Worm (Caenorhabditis elegans): ENCODE results near the gene nlp-35.

The nlp-35 gene

DNA sequence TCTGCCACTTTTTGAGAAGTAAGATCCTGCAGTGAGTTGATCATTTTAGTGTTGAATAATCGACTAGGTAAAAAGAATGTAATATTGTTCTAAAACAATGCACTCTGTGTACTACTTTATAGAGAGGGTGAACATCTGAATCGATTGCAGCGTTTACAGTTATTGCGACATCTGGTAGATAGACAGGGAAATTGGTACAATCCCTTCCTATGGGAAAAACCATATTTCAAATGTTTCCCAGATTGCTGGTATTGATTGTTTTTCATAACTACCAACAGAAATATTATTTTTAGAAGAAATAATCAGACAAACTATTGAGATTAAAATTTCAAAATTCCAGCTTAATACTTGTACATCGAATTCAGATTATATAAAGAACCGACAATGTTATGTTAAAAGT lies 33.7 kb downstream of the nlp-35 start, which contains the start of gene gadr-2:
TSS of gene gadr-2 (minus strand) at position 101 of the 400 bp plus-strand sequence.
- no peak for TF ChIP-seq lin-39 (tag; optimal IDR thresholded peaks at IDR 0.05)
- no peak for TF ChIP-seq zag-1 (tag; optimal IDR thresholded peaks at IDR 0.05)
- TF ChIP-seq peb-1 (tag; optimal IDR thresholded peaks at IDR 0.05): no peak
- no peak for TF ChIP-seq nhr-237 (tag; optimal IDR thresholded peaks at IDR 0.05)
- no peak for TF ChIP-seq nhr-10 (tag; optimal IDR thresholded peaks at IDR 0.05)
- no peak for TF ChIP-seq ztf-4 (tag; optimal IDR thresholded peaks at IDR 0.05)
- TF ChIP-seq elt-3 (tag; optimal IDR thresholded peaks at IDR 0.05): no peak
- TF ChIP-seq nhr-25 (tag; optimal IDR thresholded peaks at IDR 0.05): no peak
- no peak for TF ChIP-seq nhr-21 (tag; optimal IDR thresholded peaks at IDR 0.05)
- no peak for TF ChIP-seq elt-1 (tag; optimal IDR thresholded peaks at IDR 0.05)
- no peak for TF ChIP-seq Y55F3AM.14 (GFP tag; optimal IDR thresholded peaks at IDR 0.05)
- TF ChIP-seq ztf-11 (tag; optimal IDR thresholded peaks at IDR 0.05): no peak
- TF ChIP-seq skn-1 (tag; optimal IDR thresholded peaks at IDR 0.05): no peak
- TF ChIP-seq aly-2 (tag; optimal IDR thresholded peaks at IDR 0.05): no peak
- TF ChIP-seq nhr-11 (tag; optimal IDR thresholded peaks at IDR 0.05): no peak
- TF ChIP-seq sma-3 (GFP tag; optimal IDR thresholded peaks at IDR 0.05): no peak
- TF ChIP-seq nhr-129 (tag; optimal IDR thresholded peaks at IDR 0.05): no peak
- TF ChIP-seq nhr-23 (tag; optimal IDR thresholded peaks at IDR 0.05): no peak
- no peak for TF ChIP-seq egl-27 (tag; optimal IDR thresholded peaks at IDR 0.05)
- no peak for TF ChIP-seq lin-13 (GFP tag; optimal IDR thresholded peaks at IDR 0.05)

DNA sequence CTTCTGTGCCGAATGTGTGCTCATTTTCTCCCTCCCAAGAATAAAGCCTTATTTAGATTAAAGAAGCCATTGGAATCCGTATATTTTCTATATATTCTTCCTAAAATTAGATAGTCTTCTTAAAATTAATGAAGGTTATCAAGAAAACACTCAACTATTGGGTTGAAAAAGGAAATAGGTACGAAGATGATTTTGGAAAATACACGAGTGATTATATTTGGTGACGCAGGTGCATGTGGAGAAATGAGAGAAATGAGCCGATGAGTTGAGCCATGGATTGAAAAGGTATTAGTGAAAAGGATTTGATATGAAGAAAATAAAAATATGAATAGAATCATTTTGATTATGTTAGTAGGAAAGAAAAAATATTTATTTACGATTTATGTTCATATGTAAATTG lies 37.8 kb downstream of the nlp-35 start, which contains the start of gene cng-3:
TSS of gene cng-3 (minus strand) at position 102 of the 400 bp plus-strand sequence.
- no peak for TF ChIP-seq ztf-4 (tag; optimal IDR thresholded peaks at IDR 0.05)
- TF ChIP-seq ZK546.5 (tag; optimal IDR thresholded peaks at IDR 0.05): no peak
- TF ChIP-seq ceh-16 (tag; optimal IDR thresholded peaks at IDR 0.05): no peak
- no peak for TF ChIP-seq ceh-82 (tag; optimal IDR thresholded peaks at IDR 0.05)
- no peak for TF ChIP-seq nhr-25 (tag; optimal IDR thresholded peaks at IDR 0.05)

DNA sequence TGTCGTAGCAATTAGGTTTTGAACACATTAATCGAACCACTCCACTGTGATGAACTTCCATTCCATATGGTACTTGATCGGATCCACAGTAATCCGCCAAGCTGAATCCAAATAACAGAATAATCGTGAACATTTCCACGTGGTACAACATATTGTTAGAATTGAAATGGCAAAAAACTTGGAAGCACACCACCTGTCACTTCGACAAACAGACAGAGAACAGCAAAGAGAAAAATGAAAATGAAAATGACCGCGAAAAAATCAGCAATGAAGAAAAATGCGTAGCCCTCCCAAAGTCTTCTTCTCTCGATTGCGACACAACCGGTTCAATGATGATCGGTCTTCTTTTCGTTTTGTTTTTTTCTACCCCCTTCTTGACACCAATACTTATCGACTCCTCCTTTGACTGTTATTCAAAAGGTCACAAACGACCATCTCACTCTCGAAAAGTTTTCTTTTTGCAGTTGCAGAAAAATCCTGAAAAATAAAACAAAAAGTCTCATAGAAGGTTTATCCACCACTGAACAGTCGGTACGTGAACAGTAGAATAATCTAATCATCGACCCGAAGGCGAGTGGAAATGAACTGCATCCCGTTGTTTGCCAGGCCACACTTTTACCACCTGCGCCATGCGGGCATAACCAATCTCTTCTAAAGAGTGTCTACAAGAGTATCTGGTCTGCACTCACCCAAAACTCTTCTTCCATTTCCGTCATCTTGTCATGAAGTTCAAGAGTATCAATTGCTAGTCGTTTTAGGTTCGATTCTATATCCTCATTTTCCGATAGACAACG lies 41.4 kb downstream of the nlp-35 start, which contains the start of gene wrt-3:
TSS of gene wrt-3 (minus strand) at position 322 of the 794 bp plus-strand sequence.
- TF ChIP-seq sma-3 (GFP tag; optimal IDR thresholded peaks at IDR 0.05) (peak; percentile 44), nhr-23 (tag; optimal IDR thresholded peaks at IDR 0.05) (no peak), nhr-11 (tag; optimal IDR thresholded peaks at IDR 0.05) (peak; percentile 15), F13H6.1 (tag; optimal IDR thresholded peaks at IDR 0.05) (no peak), alr-1 (tag; optimal IDR thresholded peaks at IDR 0.05) (no peak), nhr-6 (tag; optimal IDR thresholded peaks at IDR 0.05) (no peak), sem-4 (tag; optimal IDR thresholded peaks at IDR 0.05) (no peak), unc-55 (GFP tag; optimal IDR thresholded peaks at IDR 0.05) (no peak), Y55F3AM.14 (GFP tag; optimal IDR thresholded peaks at IDR 0.05) (peak; percentile 78), crh-2 (tag; optimal IDR thresholded peaks at IDR 0.05) (peak; percentile 3), C34F6.9 (tag; optimal IDR thresholded peaks at IDR 0.05) (peak; percentile 37), mab-5 (tag; optimal IDR thresholded peaks at IDR 0.05) (peak; percentile 13), ceh-16 (tag; optimal IDR thresholded peaks at IDR 0.05) (peak; percentile 22), mbf-1 (tag; optimal IDR thresholded peaks at IDR 0.05) (no peak), fos-1 (tag; optimal IDR thresholded peaks at IDR 0.05) (peak; percentile 58), ama-1 (optimal IDR thresholded peaks at IDR 0.05) (no peak), nhr-129 (tag; optimal IDR thresholded peaks at IDR 0.05) (peak; percentile 51), sma-9 (GFP tag; optimal IDR thresholded peaks at IDR 0.05) (peak; percentile 86), sma-9 (tag; optimal IDR thresholded peaks at IDR 0.05) (no peak), peb-1 (tag; optimal IDR thresholded peaks at IDR 0.05) (no peak), aly-2 (tag; optimal IDR thresholded peaks at IDR 0.05) (no peak), nhr-25 (tag; optimal IDR thresholded peaks at IDR 0.05) (peak; percentile 41), nhr-21 (tag; optimal IDR thresholded peaks at IDR 0.05) (peak; percentile 65), unc-62 (GFP tag; optimal IDR thresholded peaks at IDR 0.05) (no peak), blmp-1 (tag; optimal IDR thresholded peaks at IDR 0.05; ENCODE audit: insufficient read depth) (peak; percentile 44)
